Fruit fly (Drosophila melanogaster) Kc167 (cell line): ENCODE measurements around the gene mamo.

Source experiments
- Sin3A ChIP-seq: fragments of >200 bp; optimal IDR thresholded peaks from 2 replicates; lab custom pipeline; 2018; ENCODE audit warnings: missing external identifiers
- h ChIP-seq: fragments of >200 bp; optimal IDR thresholded peaks from 3 replicates; lab custom pipeline; 2018; ENCODE audit warnings: missing external identifiers
- insv ChIP-seq: fragments of >200 bp; optimal IDR thresholded peaks from 3 replicates; lab custom pipeline; 2018; ENCODE audit warnings: missing external identifiers
- psq ChIP-seq: fragments of >200 bp; optimal IDR thresholded peaks from 2 replicates; lab custom pipeline; 2017; ENCODE audit warnings: missing external identifiers
- ttk ChIP-seq: sonication (Bioruptor generic); optimal IDR thresholded peaks from 2 replicates; lab custom pipeline; 2017; ENCODE audit warnings: missing external identifiers

DNA sequence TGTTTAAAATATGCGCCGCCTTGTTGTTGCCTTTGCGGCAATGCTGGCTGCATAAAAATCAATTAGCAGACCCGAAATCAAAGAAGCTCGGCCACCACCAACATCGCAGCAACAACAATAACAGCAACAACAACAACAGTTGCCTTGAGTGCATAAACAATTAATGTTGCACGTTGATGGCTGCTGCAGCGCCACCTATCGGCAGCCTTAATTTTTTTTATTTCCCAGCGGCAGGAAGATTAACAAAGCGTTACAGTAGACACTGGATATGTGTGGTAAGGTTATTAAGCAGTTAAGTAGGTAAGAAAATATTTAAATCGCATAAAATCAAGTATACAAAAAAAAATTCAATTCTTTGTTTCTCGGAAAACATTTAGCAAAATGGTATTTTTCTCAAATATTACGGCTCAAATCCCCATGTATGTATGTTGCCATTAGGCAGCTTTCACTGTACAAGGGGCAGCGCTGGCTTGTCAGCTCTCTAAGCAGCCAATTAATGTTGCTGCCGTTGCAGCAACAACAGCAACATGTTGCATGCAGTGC lies 81.3 kb downstream of the mamo start:
- no peak for TF ChIP-seq psq (lab: Kevin White, UChicago)
- TF ChIP-seq h = no peak
- no peak for TF ChIP-seq Sin3A (lab: Kevin White, UChicago)
- no peak for TF ChIP-seq insv (lab: Kevin White, UChicago)
- no peak for TF ChIP-seq ttk (lab: Kevin White, UChicago)
